Fruit fly (Drosophila melanogaster) whole organism, prepupa: ENCODE measurements around the gene CG44422.

ENCODE experiments used
- Blimp-1 ChIP-seq: fragments of 200-800 bp; sonication (Bioruptor generic); optimal IDR thresholded peaks from 3 replicates; lab custom pipeline; 2017; ENCODE audit warnings: missing biosample characterization, missing genetic modification characterization, mild to moderate bottlenecking, moderate library complexity, missing genetic modification reagents
- CG10631 ChIP-seq: fragments of 200-800 bp; sonication (Bioruptor generic); optimal IDR thresholded peaks from 2 replicates; lab custom pipeline; 2016; ENCODE audit warnings: missing biosample characterization, missing genetic modification characterization
- CG10669 ChIP-seq: fragments of 200-800 bp; sonication (Bioruptor generic); optimal IDR thresholded peaks from 3 replicates; lab custom pipeline; 2018; ENCODE audit warnings: missing biosample characterization, mild to moderate bottlenecking, missing genetic modification characterization, moderate library complexity
- CG11294 ChIP-seq: fragments of 200-800 bp; sonication (Bioruptor generic); IDR thresholded peaks from 2 replicates; pipeline ENCODE4 v1.3.6; 2022; ENCODE audit warnings: missing biosample characterization, missing genetic modification characterization
- CG11762 ChIP-seq: fragments of 200-800 bp; sonication (Bioruptor generic); optimal IDR thresholded peaks from 3 replicates; lab custom pipeline; 2016; ENCODE audit warnings: missing biosample characterization, missing genetic modification characterization; ENCODE audit not compliant: insufficient read depth
- CG11902 ChIP-seq: fragments of 200-800 bp; sonication (Bioruptor generic); optimal IDR thresholded peaks from 3 replicates; lab custom pipeline; 2016; ENCODE audit warnings: missing biosample characterization, missing genetic modification characterization
- CG1621 ChIP-seq: fragments of 200-800 bp; sonication (Bioruptor generic); optimal IDR thresholded peaks from 3 replicates; lab custom pipeline; 2018; ENCODE audit warnings: missing biosample characterization, mild to moderate bottlenecking, missing genetic modification characterization
- CG16779 ChIP-seq: fragments of 200-800 bp; sonication (Bioruptor generic); optimal IDR thresholded peaks from 3 replicates; lab custom pipeline; 2017; ENCODE audit warnings: missing biosample characterization, mild to moderate bottlenecking, missing genetic modification characterization
- CG3032 ChIP-seq: fragments of 200-800 bp; optimal IDR thresholded peaks from 2 replicates; lab custom pipeline; 2019; ENCODE audit warnings: missing biosample characterization, mild to moderate bottlenecking, missing genetic modification characterization, moderate library complexity
- CG31627 ChIP-seq: fragments of 200-800 bp; sonication (Bioruptor generic); optimal IDR thresholded peaks from 3 replicates; lab custom pipeline; 2016; ENCODE audit warnings: missing biosample characterization, missing genetic modification characterization
- CG32006 ChIP-seq: fragments of 200-800 bp; sonication (Bioruptor generic); optimal IDR thresholded peaks from 3 replicates; lab custom pipeline; 2017; ENCODE audit warnings: missing biosample characterization, mild to moderate bottlenecking, missing genetic modification characterization
- CG34406 ChIP-seq: fragments of 200-800 bp; sonication (Bioruptor generic); optimal IDR thresholded peaks from 3 replicates; lab custom pipeline; 2016; ENCODE audit warnings: missing biosample characterization, missing genetic modification characterization
- CG3919 ChIP-seq: fragments of 200-800 bp; sonication (Bioruptor generic); optimal IDR thresholded peaks from 3 replicates; lab custom pipeline; 2016; ENCODE audit warnings: missing biosample characterization, missing genetic modification characterization
- CG4318 ChIP-seq: fragments of 200-800 bp; sonication (Bioruptor generic); optimal IDR thresholded peaks from 3 replicates; lab custom pipeline; 2017; ENCODE audit warnings: missing biosample characterization, mild to moderate bottlenecking, missing genetic modification characterization
- CG6163 ChIP-seq: fragments of 200-800 bp; sonication (Bioruptor generic); IDR thresholded peaks from 3 replicates; pipeline ENCODE4 v1.3.6; 2022; ENCODE audit warnings: missing biosample characterization, missing genetic modification characterization
- CG6276 ChIP-seq: fragments of 200-800 bp; sonication (Bioruptor generic); optimal IDR thresholded peaks from 2 replicates; lab custom pipeline; 2017; ENCODE audit warnings: missing biosample characterization, mild to moderate bottlenecking, missing genetic modification characterization
- CG6808 ChIP-seq: fragments of 200-800 bp; sonication (Bioruptor generic); optimal IDR thresholded peaks from 3 replicates; lab custom pipeline; 2017; ENCODE audit warnings: missing biosample characterization, missing genetic modification characterization, mild to moderate bottlenecking, moderate library complexity, missing genetic modification reagents
- CG6854 ChIP-seq: fragments of 200-800 bp; sonication (Bioruptor generic); optimal IDR thresholded peaks from 2 replicates; lab custom pipeline; 2017; ENCODE audit warnings: missing biosample characterization, mild to moderate bottlenecking, missing genetic modification characterization
- CG7368 ChIP-seq: fragments of 200-800 bp; sonication (Bioruptor generic); optimal IDR thresholded peaks from 3 replicates; lab custom pipeline; 2016; ENCODE audit warnings: missing biosample characterization, missing genetic modification characterization
- CG8119 ChIP-seq: fragments of 200-800 bp; sonication (Bioruptor generic); IDR thresholded peaks from 3 replicates; pipeline ENCODE4 v1.3.6; 2022; ENCODE audit warnings: missing biosample characterization, missing genetic modification characterization
- CG8632 ChIP-seq: fragments of 200-800 bp; sonication (Bioruptor generic); optimal IDR thresholded peaks from 3 replicates; lab custom pipeline; 2016; ENCODE audit warnings: missing biosample characterization, missing genetic modification characterization
- CG9139 ChIP-seq: fragments of 200-800 bp; sonication (Bioruptor generic); optimal IDR thresholded peaks from 3 replicates; lab custom pipeline; 2017; ENCODE audit warnings: missing biosample characterization, mild to moderate bottlenecking, missing genetic modification characterization
- Eip75B ChIP-seq: fragments of 200-800 bp; sonication (Bioruptor generic); optimal IDR thresholded peaks from 3 replicates; lab custom pipeline; 2016; ENCODE audit warnings: missing biosample characterization, missing genetic modification characterization
- Eip78C ChIP-seq: fragments of 200-800 bp; sonication (Bioruptor generic); peaks from one replicate; lab custom pipeline; 2016; ENCODE audit warnings: missing biosample characterization, missing genetic modification characterization
- Eip93F ChIP-seq: fragments of 200-800 bp; sonication (Bioruptor generic); optimal IDR thresholded peaks from 2 replicates; lab custom pipeline; 2016; ENCODE audit warnings: missing biosample characterization, mild to moderate bottlenecking, missing genetic modification characterization
- Ets21C ChIP-seq: fragments of 200-800 bp; sonication (Bioruptor generic); optimal IDR thresholded peaks from 3 replicates; lab custom pipeline; 2016; ENCODE audit warnings: missing biosample characterization, missing genetic modification characterization
- Ets96B ChIP-seq: fragments of 200-800 bp; optimal IDR thresholded peaks from 2 replicates; lab custom pipeline; 2019; ENCODE audit warnings: missing biosample characterization, mild to moderate bottlenecking, missing genetic modification characterization, moderate library complexity
- Gug ChIP-seq: fragments of 200-800 bp; sonication (Bioruptor generic); IDR thresholded peaks from 2 replicates; pipeline ENCODE4 v1.3.6; 2022; ENCODE audit warnings: missing biosample characterization, missing genetic modification characterization
- Hr38 ChIP-seq: sonication (Bioruptor generic); optimal IDR thresholded peaks from 2 replicates; lab custom pipeline; 2016; ENCODE audit warnings: missing biosample characterization, missing genetic modification characterization
- Hr39 ChIP-seq: fragments of 200-800 bp; sonication (Bioruptor generic); optimal IDR thresholded peaks from 2 replicates; lab custom pipeline; 2016; ENCODE audit warnings: missing biosample characterization, missing genetic modification characterization
- Hr4 ChIP-seq: fragments of 200-800 bp; sonication (Bioruptor generic); optimal IDR thresholded peaks from 3 replicates; lab custom pipeline; 2016; ENCODE audit warnings: missing biosample characterization, missing genetic modification characterization
- Lpt ChIP-seq: fragments of 200-800 bp; sonication (Bioruptor generic); optimal IDR thresholded peaks from 3 replicates; lab custom pipeline; 2016; ENCODE audit warnings: missing biosample characterization, missing genetic modification characterization
- Met ChIP-seq: fragments of 200-800 bp; sonication (Bioruptor generic); optimal IDR thresholded peaks from 3 replicates; lab custom pipeline; 2016; ENCODE audit warnings: missing biosample characterization, missing genetic modification characterization
- OdsH ChIP-seq: fragments of 200-800 bp; sonication (Bioruptor generic); optimal IDR thresholded peaks from 3 replicates; lab custom pipeline; 2016; ENCODE audit warnings: missing biosample characterization, missing genetic modification characterization
- Sox14 ChIP-seq: fragments of 200-800 bp; sonication (Bioruptor generic); optimal IDR thresholded peaks from 3 replicates; lab custom pipeline; 2016; ENCODE audit warnings: missing biosample characterization, missing genetic modification characterization
- Sox15 ChIP-seq: fragments of 200-800 bp; sonication (Bioruptor generic); optimal IDR thresholded peaks from 3 replicates; lab custom pipeline; 2016; ENCODE audit warnings: missing biosample characterization, missing genetic modification characterization
- acj6 ChIP-seq: fragments of 200-800 bp; sonication (Bioruptor generic); optimal IDR thresholded peaks from 3 replicates; lab custom pipeline; 2016; ENCODE audit warnings: missing biosample characterization, missing genetic modification characterization
- eg ChIP-seq: fragments of 200-800 bp; sonication (Bioruptor generic); IDR thresholded peaks from 3 replicates; pipeline ENCODE4 v1.3.6; 2022; ENCODE audit warnings: missing biosample characterization, missing genetic modification characterization
- esn ChIP-seq: fragments of 200-800 bp; sonication (Bioruptor generic); optimal IDR thresholded peaks from 2 replicates; lab custom pipeline; 2016; ENCODE audit warnings: missing biosample characterization, mild to moderate bottlenecking, missing genetic modification characterization, moderate library complexity
- fd59A ChIP-seq: fragments of 200-800 bp; sonication (Bioruptor generic); optimal IDR thresholded peaks from 2 replicates; lab custom pipeline; 2017; ENCODE audit warnings: missing biosample characterization, mild to moderate bottlenecking, missing genetic modification characterization, missing genetic modification reagents
- fd85E ChIP-seq: fragments of 200-800 bp; sonication (Bioruptor generic); optimal IDR thresholded peaks from 3 replicates; lab custom pipeline; 2016; ENCODE audit warnings: missing biosample characterization, missing genetic modification characterization
- lz ChIP-seq: fragments of 200-800 bp; sonication (Bioruptor generic); optimal IDR thresholded peaks from 3 replicates; lab custom pipeline; 2016; ENCODE audit warnings: missing biosample characterization, missing genetic modification characterization
- salr ChIP-seq, 2 experiments: fragments of 200-800 bp; sonication (Bioruptor generic); optimal IDR thresholded peaks; 3 replicates each; lab custom pipeline; 2016 to 2018; ENCODE audit warnings: missing biosample characterization in 2 of 2, missing genetic modification characterization in 2 of 2, mild to moderate bottlenecking in 1 of 2
- spab ChIP-seq: fragments of 200-800 bp; sonication (Bioruptor generic); optimal IDR thresholded peaks from 2 replicates; lab custom pipeline; 2017; ENCODE audit warnings: missing biosample characterization, mild to moderate bottlenecking, missing genetic modification characterization, missing genetic modification reagents
- ss ChIP-seq, 2 experiments: fragments of 200-800 bp; sonication (Bioruptor generic); optimal IDR thresholded peaks; 2 replicates in 1 of 2; 3 replicates in 1 of 2; lab custom pipeline; 2017 to 2018; ENCODE audit warnings: mild to moderate bottlenecking in 2 of 2, missing biosample characterization in 2 of 2, missing genetic modification characterization in 2 of 2, moderate library complexity in 1 of 2
- svp ChIP-seq: fragments of 200-800 bp; sonication (Bioruptor generic); peaks from one replicate; lab custom pipeline; 2016; ENCODE audit warnings: missing biosample characterization, missing genetic modification characterization
- topi ChIP-seq: fragments of 200-800 bp; sonication (Bioruptor generic); optimal IDR thresholded peaks from 3 replicates; lab custom pipeline; 2016; ENCODE audit warnings: missing biosample characterization, missing genetic modification characterization
- vri ChIP-seq: fragments of 200-800 bp; sonication (Bioruptor generic); optimal IDR thresholded peaks from 3 replicates; lab custom pipeline; 2016; ENCODE audit warnings: missing biosample characterization, mild to moderate bottlenecking, missing genetic modification characterization

Gene CG44422

dm6 chrX:11326213-11326731 lies 23.7 kb upstream of the CG44422 start (continued):
- TF ChIP-seq CG6163 (GFP tag; lab: Robert Waterston, UW) (peak; percentile 72), Lpt (peak; percentile 27), CG16779 (tag; lab: Kevin White, UChicago) (peak; percentile 59), Met (GFP tag; lab: Kevin White, UChicago) (peak; percentile 75), vri (GFP tag; lab: Kevin White, UChicago) (peak; percentile 65), CG11294 (GFP tag; lab: Robert Waterston, UW) (peak; percentile 73), CG10631 (GFP tag; lab: Kevin White, UChicago) (peak; percentile 72), Sox15 (GFP tag; lab: Kevin White, UChicago) (peak; percentile 64), CG34406 (peak; percentile 61), esn (GFP tag; lab: Kevin White, UChicago) (peak; percentile 78), eg (GFP tag; lab: Robert Waterston, UW) (peak; percentile 76), CG10669 (peak; percentile 79), CG3032 (peak; percentile 68), fd59A (GFP tag; lab: Kevin White, UChicago) (peak; percentile 72), Eip75B (peak; percentile 73), Eip78C (GFP tag; lab: Kevin White, UChicago) (peak; percentile 95), CG7368 (GFP tag; lab: Kevin White, UChicago) (peak; percentile 43), CG8119 (peak; percentile 84), Sox14 (GFP tag; lab: Kevin White, UChicago) (peak; percentile 77), CG8632 (GFP tag; lab: Kevin White, UChicago) (peak; percentile 60), Hr38 (GFP tag; lab: Kevin White, UChicago) (no peak), spab (GFP tag; lab: Kevin White, UChicago) (peak; percentile 51), fd85E (GFP tag; lab: Kevin White, UChicago) (peak; percentile 34), CG4318 (GFP tag; lab: Kevin White, UChicago) (peak; percentile 69)

dm6 chrX:11325175-11325768 lies 22.7 kb upstream of the CG44422 start, which contains the start of gene Gapvd1:
Gene Gapvd1, plus strand, starts transcription at chrX:11325385.
- TF ChIP-seq eg (GFP tag; lab: Robert Waterston, UW) (no peak), CG3919 (no peak), CG11294 (GFP tag; lab: Robert Waterston, UW) (no peak), Blimp-1 (GFP tag; lab: Kevin White, UChicago) (no peak), Eip93F (GFP tag; lab: Kevin White, UChicago) (no peak), ss (GFP tag; optimal IDR thresholded peaks at IDR 0.05; lab: Kevin White, UChicago) (peak in 1 of 2 experiments; percentile 40), acj6 (no peak), CG1621 (tag; lab: Kevin White, UChicago) (peak; percentile 2), Ets21C (GFP tag; lab: Kevin White, UChicago) (no peak), CG11902 (GFP tag; lab: Kevin White, UChicago) (no peak), CG32006 (GFP tag; lab: Kevin White, UChicago) (no peak), CG8632 (GFP tag; lab: Kevin White, UChicago) (no peak), vri (GFP tag; lab: Kevin White, UChicago) (no peak), CG9139 (GFP tag; lab: Kevin White, UChicago) (no peak), CG31627 (GFP tag; lab: Kevin White, UChicago) (no peak), OdsH (GFP tag; lab: Kevin White, UChicago) (peak; percentile 0), CG7368 (GFP tag; lab: Kevin White, UChicago) (no peak), Sox15 (GFP tag; lab: Kevin White, UChicago) (no peak), lz (GFP tag; lab: Kevin White, UChicago) (no peak), Gug (no peak), CG6808 (peak; percentile 17), Hr4 (GFP tag; lab: Kevin White, UChicago) (no peak), CG10669 (no peak), topi (GFP tag; lab: Kevin White, UChicago) (no peak), svp (GFP tag; lab: Kevin White, UChicago) (peak; percentile 33), CG34406 (no peak), salr (GFP tag; optimal IDR thresholded peaks at IDR 0.05; lab: Kevin White, UChicago) (no peak), CG3032 (no peak), Ets96B (no peak), CG6854 (no peak), CG8119 (no peak), Met (GFP tag; lab: Kevin White, UChicago) (peak; percentile 23), CG16779 (tag; lab: Kevin White, UChicago) (no peak), Hr39 (GFP tag; lab: Kevin White, UChicago) (no peak), CG6276 (no peak), CG11762 (no peak)
